Worm (Caenorhabditis elegans): Measurements from ENCODE around the gene C45B11.5.

Gene C45B11.5

ce11 chrV:11040473-11040872 lies 1.1 kb upstream of the C45B11.5 start, which contains the start of gene C45B11.8:
Gene C45B11.8, plus strand, starts transcription at chrV:11040773.
- TF ChIP-seq pha-4 (tag; optimal IDR thresholded peaks at IDR 0.05): no peak
- TF ChIP-seq ceh-83 (GFP tag; optimal IDR thresholded peaks at IDR 0.05): no peak
- TF ChIP-seq nhr-237 (tag; optimal IDR thresholded peaks at IDR 0.05): no peak
- TF ChIP-seq unc-62 (GFP tag; optimal IDR thresholded peaks at IDR 0.05): no peak
- TF ChIP-seq hlh-1 (tag; optimal IDR thresholded peaks at IDR 0.05): no peak
- no peak for TF ChIP-seq M03D4.4 (tag; optimal IDR thresholded peaks at IDR 0.05)
- TF ChIP-seq ceh-43 (GFP tag; optimal IDR thresholded peaks at IDR 0.05): no peak
- no peak for TF ChIP-seq nhr-12 (tag; optimal IDR thresholded peaks at IDR 0.05)
- TF ChIP-seq lin-32 (GFP tag; optimal IDR thresholded peaks at IDR 0.05): no peak
- no peak for TF ChIP-seq nhr-2 (tag; optimal IDR thresholded peaks at IDR 0.05)
- TF ChIP-seq tbx-8 (GFP tag; optimal IDR thresholded peaks at IDR 0.05): no peak
- TF ChIP-seq unc-120 (tag; optimal IDR thresholded peaks at IDR 0.05; ENCODE audit: poor library complexity, severe bottlenecking): no peak
- TF ChIP-seq sptf-1 (tag; optimal IDR thresholded peaks at IDR 0.05): no peak
- no peak for TF ChIP-seq ceh-39 (tag; optimal IDR thresholded peaks at IDR 0.05)
- no peak for TF ChIP-seq unc-39 (tag; optimal IDR thresholded peaks at IDR 0.05)
- no peak for TF ChIP-seq elt-1 (tag; optimal IDR thresholded peaks at IDR 0.05; ENCODE audit: borderline replicate concordance, insufficient read depth)
- TF ChIP-seq ztf-11 (tag; optimal IDR thresholded peaks at IDR 0.05): no peak
- TF ChIP-seq elt-3 (tag; optimal IDR thresholded peaks at IDR 0.05): no peak

DNA sequence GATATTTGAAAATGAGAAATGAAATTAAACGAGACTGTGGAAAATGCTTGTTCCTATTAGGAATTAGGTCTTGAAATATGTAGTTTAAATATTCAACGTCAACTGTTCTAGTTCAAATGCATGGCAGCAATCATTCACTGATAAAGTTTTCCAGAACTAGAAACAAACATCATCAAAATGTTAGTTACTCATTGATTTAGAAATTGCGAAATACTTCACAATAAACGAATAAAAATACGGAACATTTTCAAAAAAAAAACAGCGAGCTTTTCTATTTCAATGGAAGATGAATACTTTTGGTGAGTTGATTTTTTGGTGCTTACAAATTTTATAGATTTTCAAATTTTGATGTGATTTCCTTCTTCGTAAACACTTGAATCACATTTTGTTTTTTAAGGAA lies 939 bp downstream of the C45B11.5 start, which contains the start of gene C45B11.2:
Gene C45B11.2 (plus strand): TSS at position 173 of the 400 bp plus-strand sequence.
- no peak for TF ChIP-seq mab-5 (tag; optimal IDR thresholded peaks at IDR 0.05)
- TF ChIP-seq nhr-76 (tag; optimal IDR thresholded peaks at IDR 0.05): no peak
- no peak for TF ChIP-seq unc-39 (tag; optimal IDR thresholded peaks at IDR 0.05)
- TF ChIP-seq ztf-11 (tag; optimal IDR thresholded peaks at IDR 0.05): no peak
- no peak for TF ChIP-seq sptf-1 (tag; optimal IDR thresholded peaks at IDR 0.05)
- TF ChIP-seq elt-1 (tag; optimal IDR thresholded peaks at IDR 0.05; ENCODE audit: borderline replicate concordance, insufficient read depth): no peak
- TF ChIP-seq ham-2 (GFP tag; optimal IDR thresholded peaks at IDR 0.05): no peak
- TF ChIP-seq sem-2 (GFP tag; optimal IDR thresholded peaks at IDR 0.05): no peak
- TF ChIP-seq drap-1 (GFP tag; optimal IDR thresholded peaks at IDR 0.05): no peak
- no peak for TF ChIP-seq pha-4 (tag; optimal IDR thresholded peaks at IDR 0.05)
- no peak for TF ChIP-seq elt-3 (tag; optimal IDR thresholded peaks at IDR 0.05)
- TF ChIP-seq bed-3 (GFP tag; optimal IDR thresholded peaks at IDR 0.05): no peak
- TF ChIP-seq ceh-39 (tag; optimal IDR thresholded peaks at IDR 0.05): no peak
- TF ChIP-seq mls-2 (tag; optimal IDR thresholded peaks at IDR 0.05): no peak
- TF ChIP-seq lin-32 (GFP tag; optimal IDR thresholded peaks at IDR 0.05): no peak

- TF ChIP-seq hlh-1 (tag; optimal IDR thresholded peaks at IDR 0.05): no peak
- TF ChIP-seq nhr-2 (tag; optimal IDR thresholded peaks at IDR 0.05): peak; percentile 28
- TF ChIP-seq lsy-2 (tag; optimal IDR thresholded peaks at IDR 0.05): no peak
- no peak for TF ChIP-seq nhr-237 (tag; optimal IDR thresholded peaks at IDR 0.05)
Observed at ce11 chrV:11043767-11044166, 2.2 kb downstream of the C45B11.5 start, which contains the start of gene C45B11.6. Gene C45B11.6, plus strand, starts transcription at chrV:11044067.

DNA sequence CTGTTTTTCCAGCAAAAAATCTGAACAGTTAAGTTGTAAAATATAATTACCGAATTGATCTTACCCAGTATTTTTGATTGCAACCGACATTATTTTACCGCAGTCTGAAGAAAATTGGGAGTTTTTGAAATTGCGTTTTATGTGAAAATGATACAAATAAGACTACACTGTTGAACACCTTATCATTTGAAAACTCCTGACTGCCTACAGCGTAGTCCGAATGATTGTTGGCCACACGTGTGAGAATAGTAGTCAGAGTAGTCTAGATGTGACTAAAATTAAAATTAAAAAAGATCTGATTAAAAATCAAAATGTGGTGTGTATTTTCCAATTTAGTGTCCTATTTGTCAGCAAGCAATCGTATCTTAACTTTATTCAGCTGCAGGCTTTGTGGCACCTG lies 5.1 kb downstream of the C45B11.5 start, which contains the start of gene dhs-18:
Gene dhs-18 (minus strand): TSS at position 104 of the 400 bp plus-strand sequence.
- no peak for TF ChIP-seq ztf-11 (tag; optimal IDR thresholded peaks at IDR 0.05)
- no peak for TF ChIP-seq unc-62 (GFP tag; optimal IDR thresholded peaks at IDR 0.05)
- no peak for TF ChIP-seq snpc-4 (tag; optimal IDR thresholded peaks at IDR 0.05)
- no peak for TF ChIP-seq lsy-2 (tag; optimal IDR thresholded peaks at IDR 0.05)
- no peak for TF ChIP-seq nhr-12 (tag; optimal IDR thresholded peaks at IDR 0.05)
- TF ChIP-seq tbx-8 (GFP tag; optimal IDR thresholded peaks at IDR 0.05): no peak
- TF ChIP-seq nhr-76 (tag; optimal IDR thresholded peaks at IDR 0.05): no peak
- no peak for TF ChIP-seq elt-3 (tag; optimal IDR thresholded peaks at IDR 0.05)
- TF ChIP-seq blmp-1 (tag; optimal IDR thresholded peaks at IDR 0.05): no peak
- TF ChIP-seq unc-39 (tag; optimal IDR thresholded peaks at IDR 0.05): no peak
- no peak for TF ChIP-seq cnd-1 (tag; optimal IDR thresholded peaks at IDR 0.05)
- no peak for TF ChIP-seq zip-8 (tag; optimal IDR thresholded peaks at IDR 0.05)
- TF ChIP-seq bed-3 (GFP tag; optimal IDR thresholded peaks at IDR 0.05): no peak
- no peak for TF ChIP-seq elt-1 (tag; optimal IDR thresholded peaks at IDR 0.05; ENCODE audit: borderline replicate concordance, insufficient read depth)
- no peak for TF ChIP-seq M03D4.4 (tag; optimal IDR thresholded peaks at IDR 0.05)
- no peak for TF ChIP-seq hlh-1 (tag; optimal IDR thresholded peaks at IDR 0.05)
- no peak for TF ChIP-seq sem-2 (GFP tag; optimal IDR thresholded peaks at IDR 0.05)
- TF ChIP-seq mls-2 (tag; optimal IDR thresholded peaks at IDR 0.05): no peak
- no peak for TF ChIP-seq ceh-43 (GFP tag; optimal IDR thresholded peaks at IDR 0.05)

- TF ChIP-seq tbx-8 (GFP tag; optimal IDR thresholded peaks at IDR 0.05) (no peak), ceh-39 (tag; optimal IDR thresholded peaks at IDR 0.05) (no peak)
Observed at ce11 chrV:11048678-11049077, 7.1 kb downstream of the C45B11.5 start, which contains the start of gene srh-74. Gene srh-74, minus strand, starts transcription at chrV:11048778.

Data from whole organism, mixed stage, embryonic.